Worm (Caenorhabditis elegans) whole organism, L2 larva: Measurements from ENCODE around the gene rpl-23.

Source experiments
- aly-2 ChIP-seq: fragments of 150-350 bp; optimal IDR thresholded peaks from 2 replicates; lab custom pipeline; 2014; ENCODE audit warnings: missing biosample characterization, missing genetic modification characterization
- ama-1 ChIP-seq: fragments of 150-350 bp; optimal IDR thresholded peaks from 2 replicates; lab custom pipeline; 2018; ENCODE audit warnings: inconsistent platforms
- egl-27 ChIP-seq: sonication (generic microtip); optimal IDR thresholded peaks from 3 replicates; lab custom pipeline; 2017; ENCODE audit warnings: missing biosample characterization, missing genetic modification reagents, missing genetic modification characterization
- lin-13 ChIP-seq: fragments of 150-350 bp; optimal IDR thresholded peaks from 2 replicates; lab custom pipeline; 2014; ENCODE audit warnings: missing biosample characterization, missing genetic modification reagents, missing genetic modification characterization
- lsy-2 ChIP-seq, 2 experiments: fragments of 150-350 bp in 1 of 2; sonication (generic microtip) in 1 of 2; optimal IDR thresholded peaks; 2 replicates each; lab custom pipeline; 2014 to 2017; ENCODE audit warnings: missing biosample characterization in 2 of 2, missing genetic modification characterization in 2 of 2
- nhr-11 ChIP-seq: fragments of 150-350 bp; optimal IDR thresholded peaks from 2 replicates; lab custom pipeline; 2014; ENCODE audit warnings: missing biosample characterization, missing genetic modification characterization
- nhr-23 ChIP-seq: fragments of 150-350 bp; optimal IDR thresholded peaks from 2 replicates; lab custom pipeline; 2014; ENCODE audit warnings: missing biosample characterization, missing genetic modification reagents, missing genetic modification characterization
- nhr-237 ChIP-seq: fragments of 150-350 bp; optimal IDR thresholded peaks from 2 replicates; lab custom pipeline; 2014; ENCODE audit warnings: missing biosample characterization, missing genetic modification characterization
- skn-1 ChIP-seq: sonication (generic microtip); optimal IDR thresholded peaks from 2 replicates; lab custom pipeline; 2017; ENCODE audit warnings: missing biosample characterization, missing genetic modification characterization
- snpc-4 ChIP-seq: fragments of 150-350 bp; optimal IDR thresholded peaks from 2 replicates; lab custom pipeline; 2014; ENCODE audit warnings: missing biosample characterization, missing genetic modification characterization
- unc-55 ChIP-seq: fragments of 150-350 bp; sonication (generic microtip); optimal IDR thresholded peaks from 3 replicates; lab custom pipeline; 2014; ENCODE audit warnings: missing biosample characterization, missing genetic modification reagents, missing genetic modification characterization
- unc-62 ChIP-seq: fragments of 150-350 bp; optimal IDR thresholded peaks from 2 replicates; lab custom pipeline; 2014; ENCODE audit warnings: missing biosample characterization, missing genetic modification reagents, missing genetic modification characterization
- ztf-11 ChIP-seq: sonication (generic microtip); optimal IDR thresholded peaks from 2 replicates; lab custom pipeline; 2017; ENCODE audit warnings: missing biosample characterization, missing genetic modification characterization
- ztf-4 ChIP-seq: fragments of 150-350 bp; optimal IDR thresholded peaks from 2 replicates; lab custom pipeline; 2014; ENCODE audit warnings: missing biosample characterization, missing genetic modification characterization

- TF ChIP-seq ama-1 (lab: Kevin White, UChicago), result no peak
- TF ChIP-seq nhr-23 (tag; lab: Kevin White, UChicago), result no peak
- no peak for TF ChIP-seq nhr-237 (tag; lab: Kevin White, UChicago)
- TF ChIP-seq snpc-4 (tag; lab: Kevin White, UChicago), result no peak
- no peak for TF ChIP-seq lin-13 (GFP tag; lab: Kevin White, UChicago)
- TF ChIP-seq ztf-11, result no peak
- TF ChIP-seq unc-62, result no peak
- TF ChIP-seq unc-55 (GFP tag; lab: Kevin White, UChicago), result no peak
- no peak for TF ChIP-seq skn-1 (tag; lab: Kevin White, UChicago)
- no peak for TF ChIP-seq egl-27
- TF ChIP-seq aly-2 (tag; lab: Kevin White, UChicago), result no peak
- no peak for TF ChIP-seq nhr-11 (tag; lab: Kevin White, UChicago)
- TF ChIP-seq ztf-4 (tag; lab: Kevin White, UChicago), result no peak
- no peak for TF ChIP-seq lsy-2 (tag; optimal IDR thresholded peaks at IDR 0.05; lab: Kevin White, UChicago)
Observed at ce11 chrIII:5744579-5744978, 38.7 kb upstream of the rpl-23 start, which contains the start of gene B0244.5.
